Worm (Caenorhabditis elegans) whole organism, early embryonic: ENCODE measurements around the gene fbxc-53.

Experiments used
- B0310.2 ChIP-seq: sonication (generic microtip); optimal IDR thresholded peaks from 2 replicates; lab custom pipeline; 2016; ENCODE audit warnings: mild to moderate bottlenecking, missing genetic modification characterization, missing compliant biosample characterization
- F13C5.2 ChIP-seq: sonication (generic microtip); optimal IDR thresholded peaks from 2 replicates; lab custom pipeline; 2017; ENCODE audit warnings: mild to moderate bottlenecking, missing genetic modification characterization, inconsistent platforms, missing compliant biosample characterization
- aly-1 ChIP-seq: sonication (generic microtip); optimal IDR thresholded peaks from 2 replicates; lab custom pipeline; 2016; ENCODE audit warnings: missing genetic modification characterization, missing compliant biosample characterization
- ama-1 ChIP-seq: fragments of 150-350 bp; optimal IDR thresholded peaks from 2 replicates; lab custom pipeline; 2014
- ceh-13 ChIP-seq: fragments of 200-800 bp; sonication (Bioruptor generic); optimal IDR thresholded peaks from 2 replicates; lab custom pipeline; 2018; ENCODE audit warnings: mild to moderate bottlenecking, missing genetic modification characterization, missing compliant biosample characterization
- ceh-36 ChIP-seq: sonication (generic microtip); optimal IDR thresholded peaks from 2 replicates; lab custom pipeline; 2016; ENCODE audit warnings: missing genetic modification characterization, inconsistent platforms, missing compliant biosample characterization
- ets-7 ChIP-seq: sonication (generic microtip); optimal IDR thresholded peaks from 2 replicates; lab custom pipeline; 2016; ENCODE audit warnings: missing genotype, missing genetic modification characterization, missing compliant biosample characterization
- flt-1 ChIP-seq: fragments of 200-800 bp; sonication (Bioruptor generic); IDR thresholded peaks from 2 replicates; pipeline ENCODE4 v1.3.6; 2022; ENCODE audit warnings: missing genetic modification characterization, missing compliant biosample characterization
- hmbx-1 ChIP-seq: sonication (generic microtip); optimal IDR thresholded peaks from 2 replicates; lab custom pipeline; 2016; ENCODE audit warnings: mild to moderate bottlenecking, missing genetic modification characterization, missing compliant biosample characterization
- hmg-4 ChIP-seq: fragments of 200-800 bp; sonication (Bioruptor generic); optimal IDR thresholded peaks from 2 replicates; lab custom pipeline; 2018; ENCODE audit warnings: mild to moderate bottlenecking, missing genetic modification characterization, missing compliant biosample characterization
- hnd-1 ChIP-seq: sonication (generic microtip); optimal IDR thresholded peaks from 2 replicates; lab custom pipeline; 2016; ENCODE audit warnings: missing genetic modification characterization, missing compliant biosample characterization
- pes-1 ChIP-seq: fragments of 200-800 bp; sonication (Bioruptor generic); IDR thresholded peaks from 2 replicates; pipeline ENCODE4 v1.3.6; 2022; ENCODE audit warnings: missing genetic modification reagents, missing genetic modification characterization, missing compliant biosample characterization
- scrt-1 ChIP-seq: fragments of 200-800 bp; sonication (Bioruptor generic); IDR thresholded peaks from 2 replicates; pipeline ENCODE4 v1.3.6; 2022; ENCODE audit warnings: missing genetic modification characterization, missing compliant biosample characterization
- sea-1 ChIP-seq: fragments of 200-800 bp; sonication (Bioruptor generic); conservative IDR thresholded peaks from 2 replicates; pipeline ENCODE4 v1.3.6; 2022; ENCODE audit warnings: missing genetic modification characterization, missing compliant biosample characterization
- tbx-11 ChIP-seq: fragments of 200-800 bp; sonication (Bioruptor generic); IDR thresholded peaks from 2 replicates; pipeline ENCODE4 v1.3.6; 2022; ENCODE audit warnings: missing genetic modification characterization, missing compliant biosample characterization
- tbx-37 ChIP-seq: fragments of 200-800 bp; sonication (Bioruptor generic); conservative IDR thresholded peaks from 2 replicates; pipeline ENCODE4 v1.3.6; 2022; ENCODE audit warnings: missing genetic modification reagents, missing genetic modification characterization, missing compliant biosample characterization
- tra-4 ChIP-seq: sonication (generic microtip); optimal IDR thresholded peaks from 2 replicates; lab custom pipeline; 2017; ENCODE audit warnings: missing genetic modification characterization, missing compliant biosample characterization

Gene fbxc-53

DNA sequence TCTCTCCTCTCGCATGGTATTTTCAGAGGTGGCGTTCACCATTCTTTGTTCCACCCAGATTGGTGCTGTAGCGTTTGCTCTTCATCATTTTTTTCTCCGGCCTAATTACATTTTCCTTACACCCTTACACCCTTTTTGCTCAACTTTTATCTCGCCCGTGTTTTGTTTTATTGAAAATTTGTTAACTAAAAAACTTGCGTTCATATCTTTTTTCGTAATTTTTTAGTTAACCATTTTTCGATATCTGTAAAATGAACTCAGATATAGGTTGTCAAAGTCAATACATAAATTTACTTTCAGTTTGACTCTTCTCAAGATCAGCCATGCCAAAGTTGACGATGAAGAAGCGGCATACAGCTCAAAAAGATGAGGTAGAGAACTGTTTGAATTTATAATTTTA lies 30.5 kb downstream of the fbxc-53 start, which contains the start of gene F12E12.1:
Gene F12E12.1 (plus strand): TSS at position 301 of the 400 bp plus-strand sequence.
- TF ChIP-seq hmbx-1, result no peak
- no peak for TF ChIP-seq ets-7
- TF ChIP-seq ceh-36 (tag; lab: Kevin White, UChicago), result no peak
- no peak for TF ChIP-seq hmg-4 (GFP tag; lab: Kevin White, UChicago)
- TF ChIP-seq B0310.2 (tag; lab: Kevin White, UChicago), result no peak
- TF ChIP-seq sea-1 (GFP tag; lab: Robert Waterston, UW), result no peak
- no peak for TF ChIP-seq tra-4 (tag; lab: Kevin White, UChicago)
- TF ChIP-seq ama-1 (lab: Kevin White, UChicago), result no peak
- TF ChIP-seq pes-1, result no peak

- TF ChIP-seq pes-1 (no peak), hmbx-1 (no peak), aly-1 (tag; lab: Kevin White, UChicago) (no peak), hnd-1 (tag; lab: Kevin White, UChicago) (no peak), flt-1 (GFP tag; lab: Robert Waterston, UW) (no peak), tra-4 (tag; lab: Kevin White, UChicago) (no peak), ceh-36 (tag; lab: Kevin White, UChicago) (no peak), B0310.2 (tag; lab: Kevin White, UChicago) (no peak), F13C5.2 (tag; lab: Kevin White, UChicago) (no peak), tbx-11 (GFP tag; lab: Robert Waterston, UW) (no peak), hmg-4 (GFP tag; lab: Kevin White, UChicago) (no peak), scrt-1 (GFP tag; lab: Robert Waterston, UW) (no peak), ceh-13 (no peak)
These were observed 32.7 kb downstream of the fbxc-53 start, which contains the start of gene nta-1 for ce11 chrII:3743684-3744200. Gene nta-1, minus strand, starts transcription at chrII:3743814.

- TF ChIP-seq ets-7 (no peak), hmg-4 (GFP tag; lab: Kevin White, UChicago) (no peak), F13C5.2 (tag; lab: Kevin White, UChicago) (no peak), B0310.2 (tag; lab: Kevin White, UChicago) (no peak), pes-1 (no peak), ama-1 (lab: Kevin White, UChicago) (no peak), scrt-1 (GFP tag; lab: Robert Waterston, UW) (no peak), tbx-37 (GFP tag; lab: Robert Waterston, UW) (no peak), hnd-1 (tag; lab: Kevin White, UChicago) (no peak)
These were observed 36.3 kb downstream of the fbxc-53 start, which contains the start of gene fbxb-92 for ce11 chrII:3747405-3747804. Gene fbxb-92, minus strand, starts transcription at chrII:3747505.

DNA sequence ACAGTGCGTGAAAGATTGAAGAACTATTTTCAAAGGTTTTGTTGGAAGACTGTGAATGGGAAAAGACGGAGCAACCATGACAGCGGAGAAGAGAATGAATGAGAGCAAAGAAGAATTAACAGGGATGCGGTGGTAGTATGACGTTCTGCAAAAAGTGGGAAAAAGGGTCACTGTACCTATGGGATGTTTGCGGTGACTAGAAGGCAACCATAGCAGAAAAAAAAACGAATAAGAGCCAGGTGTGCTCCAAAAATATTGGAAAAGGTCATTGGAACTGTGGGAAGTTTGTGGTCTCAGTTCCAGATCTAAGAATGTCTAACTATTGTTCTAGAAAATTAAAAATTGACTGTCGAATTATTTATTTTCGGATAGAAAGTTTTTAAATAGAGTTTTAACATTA lies 37.6 kb downstream of the fbxc-53 start, which contains the start of gene fbxb-90:
Gene fbxb-90 (minus strand): TSS at position 101 of the 400 bp plus-strand sequence.
- TF ChIP-seq ceh-13 (no peak), B0310.2 (tag; lab: Kevin White, UChicago) (no peak), scrt-1 (GFP tag; lab: Robert Waterston, UW) (no peak)

ce11 chrII:3750685-3751084 lies 39.6 kb downstream of the fbxc-53 start, which contains the start of gene fbxb-91:
Gene fbxb-91, minus strand, starts transcription at chrII:3750785.
- no peak for TF ChIP-seq tbx-37 (GFP tag; lab: Robert Waterston, UW)
- TF ChIP-seq F13C5.2 (tag; lab: Kevin White, UChicago), result no peak
- no peak for TF ChIP-seq B0310.2 (tag; lab: Kevin White, UChicago)
- TF ChIP-seq ceh-36 (tag; lab: Kevin White, UChicago), result no peak
- no peak for TF ChIP-seq hnd-1 (tag; lab: Kevin White, UChicago)
- no peak for TF ChIP-seq sea-1 (GFP tag; lab: Robert Waterston, UW)

DNA sequence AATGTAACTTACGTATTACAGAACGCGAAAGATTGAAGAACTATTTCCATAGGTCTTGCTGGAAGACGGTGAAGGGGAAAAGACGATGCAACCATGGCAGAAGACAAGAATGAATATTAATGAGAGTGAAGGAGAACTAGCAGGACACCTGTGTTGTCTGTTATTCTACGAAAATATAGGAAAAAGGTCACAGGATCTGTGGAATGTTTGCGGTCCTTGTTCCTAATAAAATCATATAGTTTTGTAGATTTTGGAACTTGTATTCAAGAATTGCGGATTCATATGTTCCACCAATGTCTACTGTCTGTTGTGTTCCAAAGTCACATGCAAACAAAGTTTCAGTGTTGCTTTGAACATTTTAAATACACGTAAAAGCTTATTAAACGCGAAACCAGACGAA lies 41.1 kb downstream of the fbxc-53 start, which contains the start of gene sdz-11:
Gene sdz-11 (minus strand): TSS at position 101 of the 400 bp plus-strand sequence.
- TF ChIP-seq hmg-4 (GFP tag; lab: Kevin White, UChicago) (no peak), tbx-37 (GFP tag; lab: Robert Waterston, UW) (no peak), hmbx-1 (no peak), tbx-11 (GFP tag; lab: Robert Waterston, UW) (no peak), F13C5.2 (tag; lab: Kevin White, UChicago) (no peak), pes-1 (no peak), B0310.2 (tag; lab: Kevin White, UChicago) (no peak), ceh-13 (no peak), aly-1 (tag; lab: Kevin White, UChicago) (no peak), ceh-36 (tag; lab: Kevin White, UChicago) (no peak), ama-1 (lab: Kevin White, UChicago) (no peak), flt-1 (GFP tag; lab: Robert Waterston, UW) (no peak), ets-7 (no peak), tra-4 (tag; lab: Kevin White, UChicago) (no peak), sea-1 (GFP tag; lab: Robert Waterston, UW) (no peak)

- TF ChIP-seq F13C5.2 (tag; lab: Kevin White, UChicago) (no peak), tbx-37 (GFP tag; lab: Robert Waterston, UW) (no peak), tbx-11 (GFP tag; lab: Robert Waterston, UW) (no peak), tra-4 (tag; lab: Kevin White, UChicago) (no peak), B0310.2 (tag; lab: Kevin White, UChicago) (no peak), sea-1 (GFP tag; lab: Robert Waterston, UW) (no peak), ama-1 (lab: Kevin White, UChicago) (no peak), hmg-4 (GFP tag; lab: Kevin White, UChicago) (no peak), flt-1 (GFP tag; lab: Robert Waterston, UW) (no peak), pes-1 (no peak), hmbx-1 (no peak), scrt-1 (GFP tag; lab: Robert Waterston, UW) (no peak), ceh-13 (no peak), ceh-36 (tag; lab: Kevin White, UChicago) (no peak), ets-7 (no peak), aly-1 (tag; lab: Kevin White, UChicago) (no peak), hnd-1 (tag; lab: Kevin White, UChicago) (no peak)
These were observed 42.5 kb downstream of the fbxc-53 start, which contains the start of gene rcd-1 for ce11 chrII:3753598-3753997. Gene rcd-1, plus strand, starts transcription at chrII:3753898.
